Worm (Caenorhabditis elegans) whole organism, L4 larva: ENCODE data around the gene M01H9.2.

Experiments used
- Y48G9A.11 ChIP-seq: fragments of 200-800 bp; sonication (Bioruptor generic); IDR thresholded peaks from 2 replicates; pipeline ENCODE4 v1.3.6; 2022; ENCODE audit warnings: missing genetic modification reagents, missing genetic modification characterization, missing compliant biosample characterization
- ama-1 ChIP-seq: fragments of 150-350 bp; optimal IDR thresholded peaks from 2 replicates; lab custom pipeline; 2014; ENCODE audit warnings: inconsistent platforms, mixed read lengths
- ceh-82 ChIP-seq: sonication (generic microtip); optimal IDR thresholded peaks from 2 replicates; lab custom pipeline; 2017; ENCODE audit warnings: missing biosample characterization, missing genetic modification characterization
- mep-1 ChIP-seq: fragments of 150-350 bp; sonication (generic microtip); optimal IDR thresholded peaks from 3 replicates; lab custom pipeline; 2014; ENCODE audit warnings: missing biosample characterization, missing genetic modification characterization
- nhr-77 ChIP-seq: fragments of 150-350 bp; optimal IDR thresholded peaks from 2 replicates; lab custom pipeline; 2014; ENCODE audit warnings: missing biosample characterization, missing genetic modification characterization
- snpc-4 ChIP-seq: fragments of 150-350 bp; optimal IDR thresholded peaks from 2 replicates; lab custom pipeline; 2014; ENCODE audit warnings: missing biosample characterization, missing genetic modification characterization
- unc-130 ChIP-seq: sonication (generic microtip); optimal IDR thresholded peaks from 2 replicates; lab custom pipeline; 2016; ENCODE audit warnings: missing genetic modification reagents, missing genetic modification characterization, missing compliant biosample characterization
- zip-2 ChIP-seq: fragments of 150-350 bp; optimal IDR thresholded peaks from 2 replicates; lab custom pipeline; 2014; ENCODE audit warnings: missing biosample characterization, missing genetic modification characterization

ce11 chrIV:4423026-4423425 is 40.0 kb downstream of the M01H9.2 start:
- no peak for TF ChIP-seq unc-130 (GFP tag; lab: Kevin White, UChicago)
- TF ChIP-seq Y48G9A.11: no peak
- TF ChIP-seq mep-1 (tag; lab: Kevin White, UChicago): no peak
- no peak for TF ChIP-seq ceh-82 (tag; lab: Kevin White, UChicago)
- no peak for TF ChIP-seq zip-2 (tag; lab: Kevin White, UChicago)
- TF ChIP-seq snpc-4: no peak
- TF ChIP-seq ama-1 (lab: Kevin White, UChicago): no peak
- no peak for TF ChIP-seq nhr-77 (tag; lab: Kevin White, UChicago)
